Fruit fly (Drosophila melanogaster) whole organism, embryonic: ENCODE data around the gene CG14982.

Experiments
- Adf1 ChIP-seq: fragments of 200-800 bp; sonication (Bioruptor generic); IDR thresholded peaks from 2 replicates; pipeline ENCODE4 v1.3.6; 2022; ENCODE audit warnings: missing biosample characterization, missing genetic modification characterization
- Aef1 ChIP-seq: fragments of 200-800 bp; sonication (Bioruptor generic); IDR thresholded peaks from 3 replicates; pipeline ENCODE4 v1.3.6; 2022; ENCODE audit warnings: missing biosample characterization, missing genetic modification characterization
- Atf6 ChIP-seq: fragments of 200-800 bp; sonication (Bioruptor generic); IDR thresholded peaks from 2 replicates; pipeline ENCODE4 v1.3.6; 2022; ENCODE audit warnings: missing biosample characterization, missing genetic modification characterization
- BEAF-32 ChIP-seq: fragments of 200-800 bp; sonication (Bioruptor generic); optimal IDR thresholded peaks from 3 replicates; lab custom pipeline; 2017; ENCODE audit warnings: missing biosample characterization, missing genetic modification characterization, mild to moderate bottlenecking, moderate library complexity, missing genetic modification reagents
- Bdp1 ChIP-seq: fragments of 200-800 bp; sonication (Bioruptor generic); optimal IDR thresholded peaks from 3 replicates; lab custom pipeline; 2016; ENCODE audit warnings: missing biosample characterization, missing genetic modification characterization
- CG10274 ChIP-seq: fragments of 200-800 bp; sonication (Bioruptor generic); optimal IDR thresholded peaks from 3 replicates; lab custom pipeline; 2017; ENCODE audit warnings: missing biosample characterization, mild to moderate bottlenecking, missing genetic modification characterization
- CG10979 ChIP-seq: fragments of 200-800 bp; sonication (Bioruptor generic); optimal IDR thresholded peaks from 2 replicates; lab custom pipeline; 2018; ENCODE audit warnings: missing biosample characterization, mild to moderate bottlenecking, missing genetic modification characterization, moderate library complexity
- CG11093 ChIP-seq: fragments of 200-800 bp; sonication (Bioruptor generic); IDR thresholded peaks from 3 replicates; pipeline ENCODE4 v1.3.6; 2022; ENCODE audit warnings: missing biosample characterization, missing genetic modification characterization
- CG12299 ChIP-seq: fragments of 200-800 bp; sonication (Bioruptor generic); optimal IDR thresholded peaks from 2 replicates; lab custom pipeline; 2018; ENCODE audit warnings: missing biosample characterization, mild to moderate bottlenecking, missing genetic modification characterization
- CG14050 ChIP-seq: fragments of 200-800 bp; sonication (Bioruptor generic); IDR thresholded peaks from 3 replicates; pipeline ENCODE4 v1.3.6; 2022; ENCODE audit warnings: missing biosample characterization, missing genetic modification characterization
- CG1602 ChIP-seq: fragments of 200-800 bp; sonication (Bioruptor generic); optimal IDR thresholded peaks from 3 replicates; lab custom pipeline; 2016; ENCODE audit warnings: missing biosample characterization, missing genetic modification characterization
- CG17328 ChIP-seq: fragments of 200-800 bp; sonication (Bioruptor generic); IDR thresholded peaks from 2 replicates; pipeline ENCODE4 v1.3.6; 2022; ENCODE audit warnings: missing biosample characterization, missing genetic modification characterization
- CG17568 ChIP-seq: fragments of 200-800 bp; sonication (Bioruptor generic); optimal IDR thresholded peaks from 2 replicates; lab custom pipeline; 2018; ENCODE audit warnings: missing biosample characterization, mild to moderate bottlenecking, missing genetic modification characterization, moderate library complexity
- CG17802 ChIP-seq: fragments of 200-800 bp; sonication (Bioruptor generic); optimal IDR thresholded peaks from 2 replicates; lab custom pipeline; 2018; ENCODE audit warnings: missing biosample characterization, mild to moderate bottlenecking, missing genetic modification characterization, moderate library complexity
- CG18599 ChIP-seq: fragments of 200-800 bp; sonication (Bioruptor generic); optimal IDR thresholded peaks from 3 replicates; lab custom pipeline; 2017; ENCODE audit warnings: missing biosample characterization, missing genetic modification characterization, mild to moderate bottlenecking, moderate library complexity, missing genetic modification reagents
- CG2199 ChIP-seq: fragments of 200-800 bp; sonication (Bioruptor generic); IDR thresholded peaks from 3 replicates; pipeline ENCODE4 v1.3.6; 2022; ENCODE audit warnings: missing biosample characterization, missing genetic modification characterization
- CG30020 ChIP-seq: fragments of 200-800 bp; optimal IDR thresholded peaks from 2 replicates; lab custom pipeline; 2019; ENCODE audit warnings: missing biosample characterization, mild to moderate bottlenecking, missing genetic modification characterization, moderate library complexity
- CG3281 ChIP-seq: fragments of 200-800 bp; sonication (Bioruptor generic); optimal IDR thresholded peaks from 3 replicates; lab custom pipeline; 2017; ENCODE audit warnings: missing biosample characterization, mild to moderate bottlenecking, missing genetic modification characterization
- CG3407 ChIP-seq: fragments of 200-800 bp; sonication (Bioruptor generic); optimal IDR thresholded peaks from 2 replicates; lab custom pipeline; 2018; ENCODE audit warnings: missing biosample characterization, mild to moderate bottlenecking, missing genetic modification characterization
- CG3847 ChIP-seq: fragments of 200-800 bp; sonication (Bioruptor generic); IDR thresholded peaks from 2 replicates; pipeline ENCODE4 v1.3.6; 2022; ENCODE audit warnings: missing biosample characterization, missing genetic modification characterization
- CG43689 ChIP-seq: fragments of 200-800 bp; sonication (Bioruptor generic); IDR thresholded peaks from 2 replicates; pipeline ENCODE4 v1.3.6; 2022; ENCODE audit warnings: missing biosample characterization, missing genetic modification characterization
- CG9876 ChIP-seq: fragments of 200-800 bp; sonication (Bioruptor generic); optimal IDR thresholded peaks from 2 replicates; lab custom pipeline; 2016; ENCODE audit warnings: missing biosample characterization, missing genetic modification characterization
- ERR ChIP-seq: fragments of 200-800 bp; sonication (Bioruptor generic); optimal IDR thresholded peaks from 2 replicates; lab custom pipeline; 2016; ENCODE audit warnings: missing biosample characterization, missing genetic modification characterization
- HmgZ ChIP-seq: fragments of 200-800 bp; sonication (Bioruptor generic); optimal IDR thresholded peaks from 2 replicates; lab custom pipeline; 2018; ENCODE audit warnings: missing biosample characterization, mild to moderate bottlenecking, missing genetic modification characterization
- Hr3 ChIP-seq: fragments of 200-800 bp; sonication (Bioruptor generic); optimal IDR thresholded peaks from 3 replicates; lab custom pipeline; 2016; ENCODE audit warnings: missing biosample characterization, missing genetic modification characterization
- Max ChIP-seq: fragments of 200-800 bp; sonication (Bioruptor generic); optimal IDR thresholded peaks from 2 replicates; lab custom pipeline; 2016; ENCODE audit warnings: missing biosample characterization, mild to moderate bottlenecking, missing genetic modification characterization
- Nf-YB ChIP-seq: fragments of 200-800 bp; sonication (Bioruptor generic); optimal IDR thresholded peaks from 3 replicates; lab custom pipeline; 2019; ENCODE audit warnings: missing biosample characterization, mild to moderate bottlenecking, missing genetic modification characterization, moderate library complexity
- Ravus ChIP-seq: fragments of 200-800 bp; sonication (Bioruptor generic); IDR thresholded peaks from 2 replicates; pipeline ENCODE4 v1.3.6; 2022; ENCODE audit warnings: missing biosample characterization, missing genetic modification characterization
- Taf1 ChIP-seq: fragments of 200-800 bp; sonication (Bioruptor generic); IDR thresholded peaks from 2 replicates; pipeline ENCODE4 v1.3.6; 2022; ENCODE audit warnings: missing biosample characterization, missing genetic modification characterization
- Vsx1 ChIP-seq: fragments of 200-800 bp; sonication (Bioruptor generic); optimal IDR thresholded peaks from 2 replicates; lab custom pipeline; 2017; ENCODE audit warnings: missing biosample characterization, mild to moderate bottlenecking, missing genetic modification characterization, missing genetic modification reagents
- Xbp1 ChIP-seq: fragments of 200-800 bp; sonication (Bioruptor generic); optimal IDR thresholded peaks from 3 replicates; lab custom pipeline; 2016; ENCODE audit warnings: missing biosample characterization, mild to moderate bottlenecking, missing genetic modification characterization
- bcd ChIP-seq: fragments of 200-800 bp; sonication (Bioruptor generic); optimal IDR thresholded peaks from 2 replicates; lab custom pipeline; 2017; ENCODE audit warnings: missing biosample characterization, mild to moderate bottlenecking, missing genetic modification characterization
- bowl ChIP-seq: fragments of 200-800 bp; sonication (Bioruptor generic); IDR thresholded peaks from 2 replicates; pipeline ENCODE4 v1.3.6; 2022; ENCODE audit warnings: missing biosample characterization, missing genetic modification characterization
- chinmo ChIP-seq: fragments of 200-800 bp; sonication (Bioruptor generic); IDR thresholded peaks from 4 replicates; pipeline ENCODE4 v1.3.6; 2022; ENCODE audit warnings: missing biosample characterization, missing genetic modification characterization; ENCODE audit not compliant: partially characterized antibody
- chn ChIP-seq: fragments of 200-800 bp; sonication (Bioruptor generic); optimal IDR thresholded peaks from 2 replicates; lab custom pipeline; 2016; ENCODE audit warnings: missing biosample characterization, missing genetic modification characterization
- dmrt99B ChIP-seq: fragments of 200-800 bp; sonication (Bioruptor generic); optimal IDR thresholded peaks from 2 replicates; lab custom pipeline; 2018; ENCODE audit warnings: missing biosample characterization, mild to moderate bottlenecking, missing genetic modification characterization, moderate library complexity
- esg ChIP-seq: fragments of 200-800 bp; sonication (Bioruptor generic); conservative IDR thresholded peaks from 2 replicates; pipeline ENCODE4 v1.3.6; 2022; ENCODE audit warnings: missing biosample characterization, missing genetic modification characterization
- exex ChIP-seq: fragments of 200-800 bp; sonication (Bioruptor generic); optimal IDR thresholded peaks from 4 replicates; lab custom pipeline; 2018; ENCODE audit warnings: missing biosample characterization, mild to moderate bottlenecking, missing genetic modification characterization, moderate library complexity
- h ChIP-seq: fragments of >200 bp; optimal IDR thresholded peaks from 2 replicates; lab custom pipeline; 2017
- lola ChIP-seq, 3 experiments: fragments of >200 bp in 2 of 3; fragments of 200-800 bp in 1 of 3; sonication (Bioruptor generic) in 1 of 3; optimal IDR thresholded peaks; 2 replicates each; lab custom pipeline; 2017 to 2019; ENCODE audit warnings: missing biosample characterization in 3 of 3, missing genetic modification characterization in 3 of 3, mild to moderate bottlenecking in 1 of 3, moderate library complexity in 1 of 3
- pros ChIP-seq: fragments of 200-800 bp; sonication (Bioruptor generic); optimal IDR thresholded peaks from 3 replicates; lab custom pipeline; 2019; ENCODE audit warnings: missing biosample characterization, mild to moderate bottlenecking, missing genetic modification characterization, moderate library complexity
- rib ChIP-seq: fragments of 200-800 bp; sonication (Bioruptor generic); IDR thresholded peaks from 2 replicates; pipeline ENCODE4 v1.3.6; 2022; ENCODE audit warnings: missing biosample characterization, missing genetic modification characterization
- salm ChIP-seq: fragments of 200-800 bp; sonication (Bioruptor generic); optimal IDR thresholded peaks from 2 replicates; lab custom pipeline; 2018; ENCODE audit warnings: missing biosample characterization, mild to moderate bottlenecking, missing genetic modification characterization
- scrt ChIP-seq: fragments of 200-800 bp; sonication (Bioruptor generic); optimal IDR thresholded peaks from 2 replicates; lab custom pipeline; 2018; ENCODE audit warnings: missing biosample characterization, mild to moderate bottlenecking, missing genetic modification characterization, moderate library complexity
- sima ChIP-seq: fragments of 200-800 bp; sonication (Bioruptor generic); optimal IDR thresholded peaks from 2 replicates; lab custom pipeline; 2016; ENCODE audit warnings: missing biosample characterization, missing genetic modification characterization
- sisA ChIP-seq: fragments of 200-800 bp; sonication (Bioruptor generic); IDR thresholded peaks from 2 replicates; pipeline ENCODE4 v1.3.6; 2022; ENCODE audit warnings: missing biosample characterization, missing genetic modification characterization
- slbo ChIP-seq: fragments of 200-800 bp; sonication (Bioruptor generic); IDR thresholded peaks from 2 replicates; pipeline ENCODE4 v1.3.6; 2022; ENCODE audit warnings: missing biosample characterization, missing genetic modification characterization
- tap ChIP-seq: fragments of 200-800 bp; optimal IDR thresholded peaks from 3 replicates; lab custom pipeline; 2019; ENCODE audit warnings: missing biosample characterization, mild to moderate bottlenecking, missing genetic modification characterization, moderate library complexity
- wdn ChIP-seq: fragments of 200-800 bp; sonication (Bioruptor generic); IDR thresholded peaks from 2 replicates; pipeline ENCODE4 v1.3.6; 2022; ENCODE audit warnings: missing biosample characterization, missing genetic modification characterization
- yki ChIP-seq: fragments of >200 bp; optimal IDR thresholded peaks from 3 replicates; lab custom pipeline; 2018

The CG14982 gene

DNA sequence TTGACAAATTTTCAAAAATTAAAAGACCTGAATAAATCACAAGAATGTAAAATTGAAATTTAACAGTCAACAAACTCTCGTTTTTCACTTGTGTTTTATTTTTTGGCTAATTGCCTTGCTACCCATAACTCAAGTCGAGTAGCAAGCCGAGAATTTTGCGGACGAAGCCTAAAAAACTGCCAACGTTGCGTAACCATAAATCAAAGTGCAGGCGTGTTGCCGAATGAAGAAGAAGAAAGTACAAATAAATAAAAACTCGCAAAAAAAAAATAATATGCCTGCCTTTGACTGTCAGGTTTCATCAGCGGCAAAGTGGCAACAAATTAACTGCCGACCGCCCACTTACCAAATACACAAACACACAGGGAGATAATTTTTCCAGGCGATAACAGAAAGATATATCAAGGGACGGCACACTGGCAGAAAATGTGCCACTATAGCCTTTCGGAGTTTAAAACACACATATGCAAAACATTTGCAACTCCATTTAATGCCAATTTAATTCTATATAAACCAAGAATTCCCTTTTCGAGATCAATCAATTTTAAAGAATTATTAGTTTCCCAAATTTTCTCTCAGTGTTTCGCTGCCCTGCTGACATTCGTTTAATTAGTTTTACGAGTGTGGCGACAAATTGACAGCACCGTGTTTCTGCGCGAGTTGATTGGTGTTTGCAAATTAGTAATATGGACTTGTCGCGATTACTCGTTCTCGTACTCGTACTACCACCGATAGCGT lies 14.1 kb upstream of the CG14982 start (continued):
- TF ChIP-seq CG2199 (GFP tag; lab: Robert Waterston, UW) (no peak), Hr3 (peak; percentile 78), CG43689 (GFP tag; lab: Robert Waterston, UW) (peak; percentile 75), chn (GFP tag; lab: Kevin White, UChicago) (peak; percentile 84), slbo (peak; percentile 97), CG3407 (GFP tag; lab: Kevin White, UChicago) (peak; percentile 32), tap (tag; lab: Kevin White, UChicago) (peak; percentile 81), CG9876 (peak; percentile 81), CG1602 (peak; percentile 72), dmrt99B (tag; lab: Kevin White, UChicago) (peak; percentile 85), wdn (peak; percentile 91), scrt (GFP tag; lab: Kevin White, UChicago) (peak; percentile 87), Max (GFP tag; lab: Kevin White, UChicago) (peak; percentile 78), CG3281 (peak; percentile 91), BEAF-32 (GFP tag; lab: Kevin White, UChicago) (no peak), Atf6 (GFP tag; lab: Robert Waterston, UW) (peak; percentile 96), bcd (GFP tag; lab: Kevin White, UChicago) (peak; percentile 85), Ravus (GFP tag; lab: Robert Waterston, UW) (peak; percentile 75), lola (GFP tag; optimal IDR thresholded peaks at IDR 0.05; lab: Kevin White, UChicago) (no peak), Aef1 (GFP tag; lab: Robert Waterston, UW) (peak; percentile 87), rib (peak; percentile 94), Nf-YB (GFP tag; lab: Kevin White, UChicago) (peak; percentile 59), sima (peak; percentile 33), CG17328 (GFP tag; lab: Robert Waterston, UW) (peak; percentile 84), CG17568 (peak; percentile 72), Bdp1 (GFP tag; lab: Kevin White, UChicago) (peak; percentile 79), CG30020 (tag; lab: Kevin White, UChicago) (no peak), esg (GFP tag; lab: Robert Waterston, UW) (peak; percentile 78), CG12299 (tag; lab: Kevin White, UChicago) (peak; percentile 70), Adf1 (GFP tag; lab: Robert Waterston, UW) (peak; percentile 81), CG11093 (GFP tag; lab: Robert Waterston, UW) (peak; percentile 68; the same call in 2 of the 3 replicates), CG10979 (no peak), Taf1 (GFP tag; lab: Robert Waterston, UW) (peak; percentile 91), CG18599 (GFP tag; lab: Kevin White, UChicago) (peak; percentile 97), CG10274 (GFP tag; lab: Kevin White, UChicago) (peak; percentile 65), pros (GFP tag; lab: Kevin White, UChicago) (no peak), bowl (GFP tag; lab: Robert Waterston, UW) (peak; percentile 83), CG3847 (peak; percentile 91), sisA (GFP tag; lab: Robert Waterston, UW) (peak; percentile 87), CG14050 (GFP tag; lab: Robert Waterston, UW) (peak; percentile 82), chinmo (GFP tag; lab: Robert Waterston, UW) (no peak), HmgZ (tag; lab: Kevin White, UChicago) (peak; percentile 95), Vsx1 (GFP tag; lab: Kevin White, UChicago) (peak; percentile 46), Xbp1 (GFP tag; lab: Kevin White, UChicago) (peak; percentile 86), exex (tag; lab: Kevin White, UChicago) (peak; percentile 92), CG17802 (tag; lab: Kevin White, UChicago) (peak; percentile 25), ERR (GFP tag; lab: Kevin White, UChicago) (peak; percentile 84), h (lab: Kevin White, UChicago) (no peak), yki (lab: Kevin White, UChicago) (no peak), salm (peak; percentile 58)
